Worm (Caenorhabditis elegans): ENCODE results near the gene cest-5.2.

cest-5.2 gene

ce11 chrIV:6627798-6628197 lies at the start of gene cest-5.2:
Gene cest-5.2 (minus strand): TSS chrIV:6627925.
- TF ChIP-seq zfh-2 (GFP tag; conservative IDR thresholded peaks at IDR 0.05) (no peak), nhr-80 (tag; optimal IDR thresholded peaks at IDR 0.05) (peak; percentile 19)

DNA sequence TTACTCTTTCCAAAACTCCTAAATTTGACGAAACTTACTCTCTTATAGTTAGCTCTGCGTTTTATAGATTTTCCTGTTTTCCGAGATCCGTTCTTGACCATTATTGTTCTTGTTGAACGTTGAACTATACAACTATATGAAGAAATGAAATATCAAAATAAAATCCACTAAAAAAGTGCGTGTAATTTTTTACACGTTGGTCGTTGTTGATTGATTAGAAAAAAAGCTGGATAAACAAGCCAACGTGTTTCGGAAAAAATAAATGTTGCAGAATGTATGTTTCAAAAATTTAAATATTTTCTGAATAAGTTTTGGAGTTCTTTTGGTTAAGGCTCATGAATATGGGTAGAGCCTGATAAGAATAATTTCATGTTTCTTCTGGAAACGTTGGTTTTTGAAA lies 40.2 kb upstream of the cest-5.2 start, which contains the start of gene Y73B6A.1:
Gene Y73B6A.1, minus strand, starts transcription at position 101 of the 400 bp plus-strand sequence.
- TF ChIP-seq hmg-20 (GFP tag; IDR thresholded peaks at IDR 0.05) (no peak), F37B4.10 (GFP tag; IDR thresholded peaks at IDR 0.05) (no peak), nhr-80 (tag; optimal IDR thresholded peaks at IDR 0.05) (no peak), sdz-38 (tag; optimal IDR thresholded peaks at IDR 0.05) (no peak), let-607 (tag; optimal IDR thresholded peaks at IDR 0.05) (no peak), nhr-90 (tag; optimal IDR thresholded peaks at IDR 0.05) (no peak), gei-17 (GFP tag; optimal IDR thresholded peaks at IDR 0.05) (no peak), F33H1.4 (GFP tag; IDR thresholded peaks at IDR 0.05) (no peak), ztf-25 (GFP tag; IDR thresholded peaks at IDR 0.05) (no peak), ccch-3 (GFP tag; optimal IDR thresholded peaks at IDR 0.05) (no peak), hlh-26 (GFP tag; conservative IDR thresholded peaks at IDR 0.05) (no peak), ceh-58 (GFP tag; IDR thresholded peaks at IDR 0.05) (no peak), F57C9.4 (tag; optimal IDR thresholded peaks at IDR 0.05) (no peak), Y79H2A.3 (GFP tag; conservative IDR thresholded peaks at IDR 0.05) (no peak), aptf-3 (GFP tag; IDR thresholded peaks at IDR 0.05) (no peak)

ce11 chrIV:6664336-6664735 lies 36.6 kb upstream of the cest-5.2 start:
- TF ChIP-seq nfya-1 (tag; optimal IDR thresholded peaks at IDR 0.05; ENCODE audit: borderline replicate concordance, insufficient read depth) (no peak), T07F8.4 (tag; optimal IDR thresholded peaks at IDR 0.05) (no peak), lin-54 (GFP tag; optimal IDR thresholded peaks at IDR 0.05) (peak; percentile 57), ztf-18 (tag; optimal IDR thresholded peaks at IDR 0.05) (peak; percentile 90), bed-2 (GFP tag; IDR thresholded peaks at IDR 0.05) (no peak), pbrm-1 (GFP tag; IDR thresholded peaks at IDR 0.05) (peak; percentile 74; the same call in 1 of the 2 replicates), hlh-12 (tag; optimal IDR thresholded peaks at IDR 0.05) (no peak), ztf-22 (GFP tag; optimal IDR thresholded peaks at IDR 0.05) (no peak), hsf-1 (GFP tag; IDR thresholded peaks at IDR 0.05) (no peak), athp-1 (tag; optimal IDR thresholded peaks at IDR 0.05) (no peak), madf-8 (GFP tag; conservative IDR thresholded peaks at IDR 0.05) (peak; percentile 40; the same call in 1 of the 2 replicates), ekl-4 (GFP tag; IDR thresholded peaks at IDR 0.05) (no peak), ceh-100 (GFP tag; IDR thresholded peaks at IDR 0.05) (no peak), F39B2.1 (GFP tag; IDR thresholded peaks at IDR 0.05) (no peak), nfyb-1 (GFP tag; IDR thresholded peaks at IDR 0.05) (no peak), D2030.7 (GFP tag; IDR thresholded peaks at IDR 0.05) (peak; percentile 94), lin-35 (GFP tag; optimal IDR thresholded peaks at IDR 0.05) (no peak), akir-1 (GFP tag; optimal IDR thresholded peaks at IDR 0.05) (no peak), egrh-3 (GFP tag; IDR thresholded peaks at IDR 0.05) (no peak), egl-44 (GFP tag; IDR thresholded peaks at IDR 0.05) (no peak), aptf-2 (GFP tag; conservative IDR thresholded peaks at IDR 0.05) (no peak), nhr-80 (tag; optimal IDR thresholded peaks at IDR 0.05) (no peak), hmg-20 (GFP tag; IDR thresholded peaks at IDR 0.05) (no peak), ccch-3 (GFP tag; optimal IDR thresholded peaks at IDR 0.05) (no peak), K11D2.4 (GFP tag; IDR thresholded peaks at IDR 0.05) (no peak), fkh-3 (tag; optimal IDR thresholded peaks at IDR 0.05) (no peak), B0261.1 (tag; optimal IDR thresholded peaks at IDR 0.05) (no peak), snpc-1.1 (tag; optimal IDR thresholded peaks at IDR 0.05; ENCODE audit: insufficient read depth) (peak; percentile 93), lsl-1 (GFP tag; optimal IDR thresholded peaks at IDR 0.05) (peak; percentile 60), sdz-38 (tag; optimal IDR thresholded peaks at IDR 0.05) (no peak), B0336.3 (GFP tag; IDR thresholded peaks at IDR 0.05) (peak; percentile 77), egl-18 (GFP tag; IDR thresholded peaks at IDR 0.05) (no peak), xnd-1 (tag; optimal IDR thresholded peaks at IDR 0.05) (peak; percentile 43), Y67H2A.10 (GFP tag; conservative IDR thresholded peaks at IDR 0.05) (no peak)

Data from whole organism, young adult.